Fruit fly (Drosophila melanogaster): Measurements from ENCODE around the gene CG7130.

Gene CG7130

DNA sequence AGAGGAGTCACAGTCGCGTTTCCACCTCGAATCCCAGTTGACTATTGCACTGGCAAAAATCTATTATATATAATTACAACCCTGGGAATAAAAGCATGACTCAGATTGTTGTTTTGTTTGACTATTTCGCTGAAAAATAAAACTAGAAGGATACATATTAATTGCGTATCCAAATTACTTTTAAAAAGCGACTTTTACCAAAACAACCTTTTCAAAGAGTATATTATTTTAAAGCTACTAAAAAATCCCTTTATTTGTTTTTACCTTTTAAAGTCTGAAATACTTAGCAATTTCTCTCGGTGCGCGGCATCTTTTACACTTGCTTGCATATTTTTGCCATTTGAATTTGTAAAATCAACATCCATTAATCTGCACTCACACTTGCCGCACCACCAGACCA lies 31.1 kb upstream of the CG7130 start:
- no peak for TF ChIP-seq Jra (GFP tag; optimal IDR thresholded peaks at IDR 0.05)
- TF ChIP-seq fru (GFP tag; optimal IDR thresholded peaks at IDR 0.05), result no peak
- no peak for TF ChIP-seq Dfd (GFP tag; optimal IDR thresholded peaks at IDR 0.05)
- TF ChIP-seq N (GFP tag; optimal IDR thresholded peaks at IDR 0.05), result no peak
- no peak for TF ChIP-seq CG32264 (GFP tag; optimal IDR thresholded peaks at IDR 0.05)

DNA sequence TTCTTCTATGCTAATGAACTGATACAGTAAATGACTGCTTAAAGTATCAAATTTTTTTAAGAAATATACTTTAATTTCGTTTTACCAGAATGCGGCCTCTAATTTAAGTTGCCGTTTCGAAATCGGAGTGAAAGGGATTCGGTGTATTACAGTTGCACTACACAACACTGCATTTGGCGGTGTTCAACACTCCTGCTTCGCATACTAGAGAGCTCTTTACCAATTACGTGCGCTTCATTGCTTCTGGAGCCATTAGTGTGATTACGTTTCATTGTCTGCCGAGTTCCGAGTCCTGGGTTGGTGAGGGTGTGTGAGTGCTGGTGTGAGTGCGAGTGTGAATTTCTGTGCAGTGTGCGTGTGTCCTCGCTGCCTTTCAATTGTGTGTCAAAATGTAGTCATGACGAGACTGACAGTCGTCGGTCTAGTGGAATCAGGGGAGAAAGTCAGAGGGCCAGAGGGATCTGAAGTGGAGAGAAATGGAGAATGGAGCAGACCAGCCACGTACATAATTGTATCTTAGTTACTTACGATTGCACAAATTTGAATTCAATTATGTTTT lies 18.8 kb upstream of the CG7130 start:
- TF ChIP-seq Dfd (GFP tag; optimal IDR thresholded peaks at IDR 0.05) (no peak), usp (GFP tag; optimal IDR thresholded peaks at IDR 0.05) (no peak), h (GFP tag; optimal IDR thresholded peaks at IDR 0.05) (no peak), Hnf4 (GFP tag; optimal IDR thresholded peaks at IDR 0.05) (no peak), Rel (GFP tag; optimal IDR thresholded peaks at IDR 0.05) (no peak), Rel (tag; optimal IDR thresholded peaks at IDR 0.05) (no peak), Dif (GFP tag; optimal IDR thresholded peaks at IDR 0.05; ENCODE audit: partially characterized antibody) (no peak), Hr83 (GFP tag; optimal IDR thresholded peaks at IDR 0.05; ENCODE audit: poor library complexity, severe bottlenecking) (no peak), CrebA (GFP tag; optimal IDR thresholded peaks at IDR 0.05; ENCODE audit: borderline replicate concordance) (no peak)

DNA sequence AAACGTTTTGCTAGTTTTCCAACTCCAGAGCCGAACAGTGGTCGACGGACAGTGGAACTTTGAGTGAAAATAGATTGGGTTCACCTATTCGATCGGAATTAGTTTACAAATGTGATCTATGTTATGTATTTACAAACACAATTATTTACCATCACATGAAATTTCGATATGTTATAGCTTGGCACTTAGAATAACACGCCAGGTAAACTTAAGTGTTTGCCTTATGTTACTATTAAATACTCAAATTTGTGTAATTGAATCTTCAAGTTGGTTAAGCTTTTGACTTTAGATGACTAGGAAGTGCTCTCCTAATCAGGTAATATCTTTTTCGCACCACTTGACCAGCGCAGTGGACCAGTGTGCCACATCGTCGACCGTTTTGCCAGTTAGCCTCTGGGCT lies 15.8 kb upstream of the CG7130 start:
- TF ChIP-seq rgr (GFP tag; optimal IDR thresholded peaks at IDR 0.05) (no peak), dl (GFP tag; optimal IDR thresholded peaks at IDR 0.05; ENCODE audit: insufficient read depth in 1 of 2, partially characterized antibody in 2 of 2) (no peak), br (GFP tag; optimal IDR thresholded peaks at IDR 0.05) (no peak), dsf (GFP tag; optimal IDR thresholded peaks at IDR 0.05; ENCODE audit: borderline replicate concordance) (no peak), Jra (GFP tag; optimal IDR thresholded peaks at IDR 0.05) (no peak), Dfd (GFP tag; optimal IDR thresholded peaks at IDR 0.05) (no peak), Abd-B (GFP tag; optimal IDR thresholded peaks at IDR 0.05) (no peak), sage (GFP tag; optimal IDR thresholded peaks at IDR 0.05) (no peak), tai (GFP tag; optimal IDR thresholded peaks at IDR 0.05) (no peak), Dif (GFP tag; optimal IDR thresholded peaks at IDR 0.05; ENCODE audit: partially characterized antibody) (no peak), Myc (optimal IDR thresholded peaks at IDR 0.05) (no peak), GATAd (GFP tag; optimal IDR thresholded peaks at IDR 0.05) (no peak), brk (GFP tag; optimal IDR thresholded peaks at IDR 0.05) (no peak), pan (optimal IDR thresholded peaks at IDR 0.05) (no peak)

DNA sequence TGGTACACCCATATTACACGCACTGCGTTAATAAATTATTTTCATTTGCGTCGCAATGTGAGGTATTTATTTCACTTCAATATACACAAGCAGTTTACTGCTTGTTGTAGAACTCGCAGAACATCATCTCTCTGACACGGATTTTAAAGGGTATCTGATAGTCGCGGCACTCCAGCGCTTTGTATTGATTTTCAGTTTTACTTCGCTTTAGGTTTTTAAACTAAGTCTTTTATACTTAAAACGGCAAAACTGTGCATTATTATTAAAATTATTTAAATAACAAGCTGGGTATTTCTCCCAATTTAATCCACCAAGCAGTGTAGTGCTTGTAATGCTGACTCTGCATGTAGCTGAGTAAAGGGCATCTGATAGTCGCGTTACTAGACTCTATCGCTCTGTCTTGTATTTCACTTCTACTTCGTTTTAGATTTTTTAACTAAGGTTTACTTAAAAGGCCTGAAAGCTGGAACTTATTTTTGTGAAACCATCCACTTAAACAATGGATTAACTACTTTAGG lies 7.6 kb upstream of the CG7130 start:
- TF ChIP-seq Hr83 (GFP tag; optimal IDR thresholded peaks at IDR 0.05; ENCODE audit: poor library complexity, severe bottlenecking) (no peak), Hr78 (GFP tag; optimal IDR thresholded peaks at IDR 0.05) (no peak), fru (GFP tag; optimal IDR thresholded peaks at IDR 0.05) (no peak)

DNA sequence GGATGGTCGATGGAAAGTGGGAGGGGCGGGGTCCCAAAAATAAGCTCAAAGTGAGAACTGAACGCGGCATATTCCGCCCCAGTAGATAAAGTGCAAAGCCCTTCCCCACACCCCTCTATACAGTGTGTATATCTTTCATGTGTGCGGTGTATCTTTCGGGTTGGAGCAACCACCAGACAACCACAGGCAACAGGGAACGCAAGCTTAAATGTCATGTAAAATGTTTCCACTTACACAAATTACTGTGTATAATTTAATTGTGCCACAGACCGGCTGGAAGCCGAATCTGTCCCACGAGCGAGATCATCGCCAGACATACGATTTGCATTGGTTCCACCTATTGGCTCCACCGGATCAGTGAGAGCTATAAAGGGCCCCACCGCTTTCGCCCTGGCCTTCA lies 6.9 kb upstream of the CG7130 start, which contains the start of gene msopa:
TSS of gene msopa (plus strand) at position 301 of the 400 bp plus-strand sequence.
- TF ChIP-seq HLH106 (tag; optimal IDR thresholded peaks at IDR 0.05), result no peak
- TF ChIP-seq Abd-B (GFP tag; optimal IDR thresholded peaks at IDR 0.05), result no peak
- TF ChIP-seq Dif (GFP tag; optimal IDR thresholded peaks at IDR 0.05; ENCODE audit: partially characterized antibody), result no peak
- TF ChIP-seq Hnf4 (GFP tag; optimal IDR thresholded peaks at IDR 0.05), result no peak
- TF ChIP-seq pan (optimal IDR thresholded peaks at IDR 0.05), result no peak
- no peak for TF ChIP-seq Hr78 (GFP tag; optimal IDR thresholded peaks at IDR 0.05)
- no peak for TF ChIP-seq CG9705 (GFP tag; optimal IDR thresholded peaks at IDR 0.05)
- TF ChIP-seq woc (GFP tag; optimal IDR thresholded peaks at IDR 0.05), result no peak
- TF ChIP-seq CG32264 (GFP tag; optimal IDR thresholded peaks at IDR 0.05), result no peak
- no peak for TF ChIP-seq dl (GFP tag; optimal IDR thresholded peaks at IDR 0.05; ENCODE audit: insufficient read depth in 1 of 2, partially characterized antibody in 2 of 2)
- no peak for TF ChIP-seq OdsH (GFP tag; optimal IDR thresholded peaks at IDR 0.05)
- TF ChIP-seq jim (GFP tag; optimal IDR thresholded peaks at IDR 0.05), result no peak
- no peak for TF ChIP-seq Jra (GFP tag; optimal IDR thresholded peaks at IDR 0.05)
- no peak for TF ChIP-seq sage (GFP tag; optimal IDR thresholded peaks at IDR 0.05)
- no peak for TF ChIP-seq h (GFP tag; optimal IDR thresholded peaks at IDR 0.05)
- TF ChIP-seq Rel (GFP tag; optimal IDR thresholded peaks at IDR 0.05), result no peak
- no peak for TF ChIP-seq Rel (tag; optimal IDR thresholded peaks at IDR 0.05)
- no peak for TF ChIP-seq ey (GFP tag; optimal IDR thresholded peaks at IDR 0.05)
- no peak for TF ChIP-seq Hr83 (GFP tag; optimal IDR thresholded peaks at IDR 0.05; ENCODE audit: poor library complexity, severe bottlenecking)
- no peak for TF ChIP-seq dsf (GFP tag; optimal IDR thresholded peaks at IDR 0.05; ENCODE audit: borderline replicate concordance)

Measured in whole organism, wandering third instar larva.